Worm (Caenorhabditis elegans): ENCODE data around the gene gap-2.

DNA sequence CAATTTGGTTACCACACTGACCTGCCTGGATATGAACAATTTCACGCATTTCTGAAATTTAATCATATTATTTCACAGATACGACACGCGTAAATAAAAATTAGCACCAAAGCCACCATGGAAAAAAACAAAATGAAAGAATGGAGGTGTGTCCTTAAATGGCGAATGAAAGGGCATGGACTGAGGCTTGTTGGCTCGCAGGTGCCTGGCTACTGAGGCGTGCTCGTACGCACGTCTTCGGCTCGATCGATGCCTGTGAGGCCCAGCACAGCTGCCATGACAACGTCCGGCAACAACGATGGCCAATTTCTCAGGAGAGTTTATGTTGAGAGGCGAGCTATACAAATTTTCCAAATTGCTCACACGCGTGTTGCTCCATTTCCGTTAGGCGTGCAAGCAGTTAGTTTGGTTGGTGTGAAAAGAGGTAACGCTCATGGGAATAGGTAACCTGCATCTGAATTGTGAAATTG is 35.4 kb upstream of the gap-2 start, which contains the start of gene tbb-4:
- TF ChIP-seq ztf-11 (tag; optimal IDR thresholded peaks at IDR 0.05) (no peak), lin-39 (tag; optimal IDR thresholded peaks at IDR 0.05) (no peak), skn-1 (tag; optimal IDR thresholded peaks at IDR 0.05) (no peak), unc-39 (tag; optimal IDR thresholded peaks at IDR 0.05) (no peak), elt-2 (tag; optimal IDR thresholded peaks at IDR 0.05) (no peak), pqm-1 (tag; optimal IDR thresholded peaks at IDR 0.05) (no peak), nhr-77 (tag; optimal IDR thresholded peaks at IDR 0.05) (no peak), ceh-82 (tag; optimal IDR thresholded peaks at IDR 0.05) (no peak), egl-27 (tag; optimal IDR thresholded peaks at IDR 0.05) (no peak), nhr-28 (tag; optimal IDR thresholded peaks at IDR 0.05) (no peak)
